Fruit fly (Drosophila melanogaster) whole organism, wandering third instar larva: Measurements from ENCODE around the gene CG12056.

Source experiments
- CG9705 ChIP-seq: fragments of 200-800 bp; sonication (Bioruptor generic); optimal IDR thresholded peaks from 2 replicates; lab custom pipeline; 2018; ENCODE audit warnings: missing biosample characterization, mild to moderate bottlenecking, missing genetic modification characterization
- dl ChIP-seq, 2 experiments: fragments of 175-275, 200-275 bp in 1 of 2; fragments of 200-275 bp in 1 of 2; sonication (Bioruptor generic); optimal IDR thresholded peaks; lab custom pipeline; 2018; ENCODE audit warnings: mild to moderate bottlenecking in 2 of 2, missing biosample characterization in 2 of 2, missing genetic modification characterization in 2 of 2, moderate library complexity in 2 of 2; ENCODE audit not compliant: partially characterized antibody in 2 of 2, insufficient read depth in 1 of 2

DNA sequence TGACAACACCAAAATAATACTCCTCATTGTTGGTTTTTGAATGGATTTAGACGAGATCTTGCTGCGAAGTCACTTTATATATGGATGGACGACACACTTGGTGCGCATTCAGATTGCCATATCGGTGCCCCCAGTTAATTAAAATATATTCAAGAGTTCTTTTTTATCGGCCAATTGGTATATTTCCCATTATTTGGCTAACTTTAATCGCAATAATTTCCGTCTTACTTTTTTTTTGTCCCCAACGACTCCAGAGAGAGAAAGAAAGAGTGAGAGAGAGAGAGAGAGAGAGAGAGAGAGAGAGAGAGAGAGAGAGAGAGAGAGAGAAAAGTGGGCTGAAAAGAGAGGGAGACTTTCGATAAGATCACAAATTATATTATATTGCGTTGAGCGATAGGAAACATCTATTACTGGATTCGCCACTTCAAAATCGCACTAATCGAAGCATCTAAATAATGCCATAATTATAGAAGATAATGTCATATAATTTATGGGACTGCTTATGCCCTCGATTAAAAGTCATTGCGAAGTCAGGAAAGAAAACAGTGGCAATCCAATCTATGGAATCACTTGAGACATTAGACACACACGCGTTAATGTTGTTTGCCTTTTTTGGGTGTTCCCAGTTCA is 1.8 kb upstream of the CG12056 start, which contains the start of gene CG12115:
- TF ChIP-seq CG9705 (GFP tag; lab: Kevin White, UChicago), result no peak
- no peak for TF ChIP-seq dl (GFP tag; optimal IDR thresholded peaks at IDR 0.05; lab: Kevin White, UChicago; ENCODE audit: insufficient read depth in 1 of 2, partially characterized antibody in 2 of 2)
